1 fruit fly cellular context compared by ENCODE assay signal in genomic region chrX:5524240-5524881, dm6.
TF ChIP-seq lines count a peak whose summit lies in the region.

No protein-coding gene starts in this region.

TF ChIP-seq in whole organism, embryonic, 481 proteins besides CTCF, POLR2A, EP300 and RAD21 (continued from another document and continues in another):
- peak; percentile 14 for TF ChIP-seq HHEX (GFP tag; optimal IDR thresholded peaks at IDR 0.05; lab: Kevin White, UChicago)
- no peak for TF ChIP-seq CG16779 (GFP tag; IDR thresholded peaks at IDR 0.05; lab: Robert Waterston, UW)
- no peak for TF ChIP-seq sim (GFP tag; IDR thresholded peaks at IDR 0.05; lab: Robert Waterston, UW)
- TF ChIP-seq Eip74EF (GFP tag; optimal IDR thresholded peaks at IDR 0.05; lab: Kevin White, UChicago): peak in 1 of 2 experiments; percentile 59
- TF ChIP-seq Lhr (GFP tag; optimal IDR thresholded peaks at IDR 0.05; lab: Kevin White, UChicago): peak; percentile 10
- TF ChIP-seq Hr51 (GFP tag; optimal IDR thresholded peaks at IDR 0.05; lab: Kevin White, UChicago): no peak
- TF ChIP-seq CG9876 (GFP tag; optimal IDR thresholded peaks at IDR 0.05; lab: Kevin White, UChicago): peak; percentile 26
- TF ChIP-seq Bdp1 (GFP tag; optimal IDR thresholded peaks at IDR 0.05; lab: Kevin White, UChicago): peak; percentile 100
- no peak for TF ChIP-seq CG7271 (tag; optimal IDR thresholded peaks at IDR 0.05; lab: Kevin White, UChicago)
- peak; percentile 70 for TF ChIP-seq Med (GFP tag; lab: Kevin White, UChicago)
- TF ChIP-seq CG10543 (GFP tag; optimal IDR thresholded peaks at IDR 0.05; lab: Kevin White, UChicago): no peak
- no peak; the same call in 1 of the 2 replicates for TF ChIP-seq sisA (GFP tag; IDR thresholded peaks at IDR 0.05; lab: Robert Waterston, UW)
- no peak for TF ChIP-seq ATbp (GFP tag; optimal IDR thresholded peaks at IDR 0.05; lab: Kevin White, UChicago)
- no peak for TF ChIP-seq Bteb2 (GFP tag; optimal IDR thresholded peaks at IDR 0.05; lab: Kevin White, UChicago)
- TF ChIP-seq gcm2 (GFP tag; optimal IDR thresholded peaks at IDR 0.05; lab: Kevin White, UChicago): no peak
- no peak for TF ChIP-seq luna (GFP tag; optimal IDR thresholded peaks at IDR 0.05; lab: Kevin White, UChicago)
- no peak for TF ChIP-seq Dip3 (GFP tag; optimal IDR thresholded peaks at IDR 0.05; lab: Kevin White, UChicago)
- no peak for TF ChIP-seq CG8765 (GFP tag; IDR thresholded peaks at IDR 0.05; lab: Robert Waterston, UW)
- peak; percentile 82 for TF ChIP-seq Myb (GFP tag; optimal IDR thresholded peaks at IDR 0.05; lab: Kevin White, UChicago)
- TF ChIP-seq CG12071 (GFP tag; optimal IDR thresholded peaks at IDR 0.05; lab: Kevin White, UChicago): no peak
- no peak for TF ChIP-seq Poxn (GFP tag; IDR thresholded peaks at IDR 0.05; lab: Robert Waterston, UW)
- TF ChIP-seq chinmo (GFP tag; IDR thresholded peaks at IDR 0.05; lab: Robert Waterston, UW; ENCODE audit: partially characterized antibody): peak; percentile 92; the same call in 2 of the 4 replicates
- TF ChIP-seq CG42726 (GFP tag; IDR thresholded peaks at IDR 0.05; lab: Robert Waterston, UW; ENCODE audit: partially characterized antibody): peak; percentile 88
- TF ChIP-seq her (GFP tag; optimal IDR thresholded peaks at IDR 0.05; lab: Kevin White, UChicago): no peak
- TF ChIP-seq salm (tag; optimal IDR thresholded peaks at IDR 0.05; lab: Kevin White, UChicago): peak; percentile 48
- TF ChIP-seq CG15479 (GFP tag; optimal IDR thresholded peaks at IDR 0.05; lab: Kevin White, UChicago): no peak
- TF ChIP-seq lab (GFP tag; optimal IDR thresholded peaks at IDR 0.05; lab: Kevin White, UChicago): peak; percentile 3
- TF ChIP-seq phol (tag; optimal IDR thresholded peaks at IDR 0.05; lab: Kevin White, UChicago): no peak
- TF ChIP-seq ash1 (GFP tag; optimal IDR thresholded peaks at IDR 0.05; lab: Kevin White, UChicago): no peak
- peak; percentile 42; the same call in 1 of the 2 replicates for TF ChIP-seq slbo (GFP tag; IDR thresholded peaks at IDR 0.05; lab: Robert Waterston, UW)
- TF ChIP-seq nau (GFP tag; optimal IDR thresholded peaks at IDR 0.05; lab: Kevin White, UChicago): no peak
- TF ChIP-seq nerfin-1 (tag; optimal IDR thresholded peaks at IDR 0.05; lab: Kevin White, UChicago): no peak
- no peak for TF ChIP-seq Tbp (GFP tag; optimal IDR thresholded peaks at IDR 0.05; lab: Kevin White, UChicago)
- TF ChIP-seq unc-4 (GFP tag; IDR thresholded peaks at IDR 0.05; lab: Robert Waterston, UW; ENCODE audit: partially characterized antibody): peak; percentile 58
- TF ChIP-seq CG13624 (GFP tag; optimal IDR thresholded peaks at IDR 0.05; lab: Kevin White, UChicago): no peak
- TF ChIP-seq CG1529 (GFP tag; optimal IDR thresholded peaks at IDR 0.05; lab: Kevin White, UChicago): no peak
- no peak for TF ChIP-seq chif (GFP tag; optimal IDR thresholded peaks at IDR 0.05; lab: Kevin White, UChicago)
- TF ChIP-seq Lim3 (GFP tag; IDR thresholded peaks at IDR 0.05; lab: Robert Waterston, UW): no peak
- no peak for TF ChIP-seq CG13296 (GFP tag; optimal IDR thresholded peaks at IDR 0.05; lab: Kevin White, UChicago)
- no peak for TF ChIP-seq CG7786 (GFP tag; optimal IDR thresholded peaks at IDR 0.05; lab: Kevin White, UChicago)
- no peak for TF ChIP-seq cg (GFP tag; optimal IDR thresholded peaks at IDR 0.05; lab: Kevin White, UChicago)
- no peak for TF ChIP-seq gt (GFP tag; IDR thresholded peaks at IDR 0.05; lab: Robert Waterston, UW)
- no peak for TF ChIP-seq pb (GFP tag; optimal IDR thresholded peaks at IDR 0.05; lab: Kevin White, UChicago)
- no peak for TF ChIP-seq CG33557 (GFP tag; optimal IDR thresholded peaks at IDR 0.05; lab: Kevin White, UChicago)
- TF ChIP-seq CG16863 (GFP tag; optimal IDR thresholded peaks at IDR 0.05; lab: Kevin White, UChicago): no peak
- peak; percentile 15 for TF ChIP-seq Xbp1 (GFP tag; optimal IDR thresholded peaks at IDR 0.05; lab: Kevin White, UChicago)
- TF ChIP-seq CG30020 (tag; optimal IDR thresholded peaks at IDR 0.05; lab: Kevin White, UChicago): no peak
- peak; percentile 44 for TF ChIP-seq CG3847 (GFP tag; IDR thresholded peaks at IDR 0.05; lab: Robert Waterston, UW)
- no peak for TF ChIP-seq slou (GFP tag; optimal IDR thresholded peaks at IDR 0.05; lab: Kevin White, UChicago)
- peak; percentile 43 for TF ChIP-seq dmrt99B (tag; optimal IDR thresholded peaks at IDR 0.05; lab: Kevin White, UChicago)
- TF ChIP-seq hb (GFP tag; IDR thresholded peaks at IDR 0.05; lab: Robert Waterston, UW; ENCODE audit: partially characterized antibody): peak; percentile 85
- TF ChIP-seq tna (GFP tag; IDR thresholded peaks at IDR 0.05; lab: Robert Waterston, UW; ENCODE audit: partially characterized antibody): peak; percentile 92
- TF ChIP-seq CG15269 (tag; optimal IDR thresholded peaks at IDR 0.05; lab: Kevin White, UChicago): peak; percentile 23
- TF ChIP-seq repo (GFP tag; optimal IDR thresholded peaks at IDR 0.05; lab: Kevin White, UChicago): no peak
- 0 out of 3 replicates have a peak, but pooled peaks have one; percentile 4 for TF ChIP-seq otp (GFP tag; IDR thresholded peaks at IDR 0.05; lab: Robert Waterston, UW)
- TF ChIP-seq Awh (GFP tag; IDR thresholded peaks at IDR 0.05; lab: Robert Waterston, UW): peak; percentile 20; the same call in 1 of the 2 replicates
- no peak for TF ChIP-seq CG6254 (GFP tag; optimal IDR thresholded peaks at IDR 0.05; lab: Kevin White, UChicago)
- TF ChIP-seq pros (GFP tag; optimal IDR thresholded peaks at IDR 0.05; lab: Kevin White, UChicago): peak; percentile 87
- peak; percentile 88 for TF ChIP-seq mirr (GFP tag; optimal IDR thresholded peaks at IDR 0.05; lab: Kevin White, UChicago)
- peak; percentile 8 for TF ChIP-seq nom (GFP tag; optimal IDR thresholded peaks at IDR 0.05; lab: Kevin White, UChicago)
- TF ChIP-seq hkb (optimal IDR thresholded peaks at IDR 0.05; lab: Kevin White, UChicago): peak; percentile 2
- peak; percentile 40; the same call in 1 of the 2 replicates for TF ChIP-seq hkb (GFP tag; IDR thresholded peaks at IDR 0.05; lab: Robert Waterston, UW)
- TF ChIP-seq CG18476 (GFP tag; optimal IDR thresholded peaks at IDR 0.05; lab: Kevin White, UChicago): peak; percentile 10
- no peak for TF ChIP-seq scrt (GFP tag; optimal IDR thresholded peaks at IDR 0.05; lab: Kevin White, UChicago)
- peak; percentile 98 for TF ChIP-seq CG34376 (GFP tag; optimal IDR thresholded peaks at IDR 0.05; lab: Kevin White, UChicago)
- no peak for TF ChIP-seq cad (GFP tag; optimal IDR thresholded peaks at IDR 0.05; lab: Kevin White, UChicago)
- TF ChIP-seq Oaz (GFP tag; IDR thresholded peaks at IDR 0.05; lab: Robert Waterston, UW): no peak
- TF ChIP-seq CG7963 (GFP tag; IDR thresholded peaks at IDR 0.05; lab: Robert Waterston, UW; ENCODE audit: partially characterized antibody): peak; percentile 79
- TF ChIP-seq bcd (GFP tag; optimal IDR thresholded peaks at IDR 0.05; lab: Kevin White, UChicago): no peak
- TF ChIP-seq CG15696 (tag; optimal IDR thresholded peaks at IDR 0.05; lab: Kevin White, UChicago): no peak
- no peak for TF ChIP-seq peb (GFP tag; IDR thresholded peaks at IDR 0.05; lab: Robert Waterston, UW)
- peak; percentile 6 for TF ChIP-seq CG17359 (tag; optimal IDR thresholded peaks at IDR 0.05; lab: Kevin White, UChicago)
- no peak for TF ChIP-seq CG16815 (GFP tag; optimal IDR thresholded peaks at IDR 0.05; lab: Kevin White, UChicago)
- TF ChIP-seq jing (GFP tag; optimal IDR thresholded peaks at IDR 0.05; lab: Kevin White, UChicago): no peak
- peak; percentile 92 for TF ChIP-seq mld (GFP tag; IDR thresholded peaks at IDR 0.05; lab: Robert Waterston, UW; ENCODE audit: partially characterized antibody)
- TF ChIP-seq CG14860 (GFP tag; IDR thresholded peaks at IDR 0.05; lab: Robert Waterston, UW; ENCODE audit: partially characterized antibody): peak; percentile 85
- TF ChIP-seq bowl (GFP tag; IDR thresholded peaks at IDR 0.05; lab: Robert Waterston, UW): 0 out of 2 replicates have a peak, but pooled peaks have one; percentile 25
- TF ChIP-seq sqz (GFP tag; optimal IDR thresholded peaks at IDR 0.05; lab: Kevin White, UChicago): peak; percentile 16
- TF ChIP-seq CG9215 (GFP tag; IDR thresholded peaks at IDR 0.05; lab: Robert Waterston, UW): 0 out of 2 replicates have a peak, but pooled peaks have one; percentile 22
- no peak for TF ChIP-seq twi (tag; optimal IDR thresholded peaks at IDR 0.05; lab: Kevin White, UChicago)
- TF ChIP-seq CG12391 (tag; optimal IDR thresholded peaks at IDR 0.05; lab: Kevin White, UChicago): no peak
- peak; percentile 64 for TF ChIP-seq sd (tag; optimal IDR thresholded peaks at IDR 0.05; lab: Kevin White, UChicago)
- peak; percentile 53 for TF ChIP-seq ERR (GFP tag; optimal IDR thresholded peaks at IDR 0.05; lab: Kevin White, UChicago)
- TF ChIP-seq vnd (GFP tag; IDR thresholded peaks at IDR 0.05; lab: Robert Waterston, UW; ENCODE audit: partially characterized antibody): peak; percentile 83
- TF ChIP-seq Bgb (GFP tag; IDR thresholded peaks at IDR 0.05; lab: Robert Waterston, UW; ENCODE audit: partially characterized antibody): peak; percentile 95
- no peak for TF ChIP-seq CG17912 (GFP tag; optimal IDR thresholded peaks at IDR 0.05; lab: Kevin White, UChicago)
- no peak for TF ChIP-seq ttk (GFP tag; IDR thresholded peaks at IDR 0.05; lab: Robert Waterston, UW)
- TF ChIP-seq Gug (GFP tag; IDR thresholded peaks at IDR 0.05; lab: Robert Waterston, UW): peak; percentile 3; the same call in 1 of the 4 replicates
- peak; percentile 55 for TF ChIP-seq Rfx (GFP tag; IDR thresholded peaks at IDR 0.05; lab: Robert Waterston, UW)
- peak; percentile 32 for TF ChIP-seq CG2678 (tag; optimal IDR thresholded peaks at IDR 0.05; lab: Kevin White, UChicago)
- no peak for TF ChIP-seq Sry-β (GFP tag; optimal IDR thresholded peaks at IDR 0.05; lab: Kevin White, UChicago)
- peak; percentile 70 for TF ChIP-seq CG12769 (tag; optimal IDR thresholded peaks at IDR 0.05; lab: Kevin White, UChicago)
- no peak for TF ChIP-seq CG17186 (GFP tag; optimal IDR thresholded peaks at IDR 0.05; lab: Kevin White, UChicago)
- TF ChIP-seq CG9437 (GFP tag; optimal IDR thresholded peaks at IDR 0.05; lab: Kevin White, UChicago): no peak
- TF ChIP-seq klu (GFP tag; IDR thresholded peaks at IDR 0.05; lab: Robert Waterston, UW): no peak
- no peak for TF ChIP-seq bab2 (GFP tag; optimal IDR thresholded peaks at IDR 0.05; lab: Kevin White, UChicago)
- TF ChIP-seq CG4730 (GFP tag; IDR thresholded peaks at IDR 0.05; lab: Robert Waterston, UW): no peak
- no peak for TF ChIP-seq CG12219 (GFP tag; optimal IDR thresholded peaks at IDR 0.05; lab: Kevin White, UChicago)
- TF ChIP-seq prd (optimal IDR thresholded peaks at IDR 0.05; lab: Kevin White, UChicago): no peak
- TF ChIP-seq prd (GFP tag; IDR thresholded peaks at IDR 0.05; lab: Robert Waterston, UW): no peak
- no peak for TF ChIP-seq CG31441 (GFP tag; IDR thresholded peaks at IDR 0.05; lab: Robert Waterston, UW)
- TF ChIP-seq al (GFP tag; IDR thresholded peaks at IDR 0.05; lab: Robert Waterston, UW): no peak
- TF ChIP-seq Doc2 (GFP tag; IDR thresholded peaks at IDR 0.05; lab: Robert Waterston, UW): no peak
- TF ChIP-seq Dll (GFP tag; IDR thresholded peaks at IDR 0.05; lab: Robert Waterston, UW; ENCODE audit: partially characterized antibody): peak; percentile 64; the same call in 3 of the 4 replicates
- no peak for TF ChIP-seq CG31224 (GFP tag; IDR thresholded peaks at IDR 0.05; lab: Robert Waterston, UW)
- peak; percentile 44 for TF ChIP-seq CG9932 (GFP tag; IDR thresholded peaks at IDR 0.05; lab: Robert Waterston, UW)
- TF ChIP-seq Stat92E (GFP tag; optimal IDR thresholded peaks at IDR 0.05; lab: Kevin White, UChicago): peak in 1 of 3 experiments; percentile 58
- TF ChIP-seq CG14441 (GFP tag; IDR thresholded peaks at IDR 0.05; lab: Robert Waterston, UW): no peak
- TF ChIP-seq Jarid2 (GFP tag; optimal IDR thresholded peaks at IDR 0.05; lab: Kevin White, UChicago): no peak
- TF ChIP-seq zf30C (GFP tag; optimal IDR thresholded peaks at IDR 0.05; lab: Kevin White, UChicago): no peak
- TF ChIP-seq kni (GFP tag; optimal IDR thresholded peaks at IDR 0.05; lab: Kevin White, UChicago): peak; percentile 51
- TF ChIP-seq ac (GFP tag; optimal IDR thresholded peaks at IDR 0.05; lab: Kevin White, UChicago): no peak
- TF ChIP-seq en (GFP tag; optimal IDR thresholded peaks at IDR 0.05; lab: Kevin White, UChicago): no peak
- TF ChIP-seq kay (GFP tag; optimal IDR thresholded peaks at IDR 0.05; lab: Kevin White, UChicago): peak; percentile 7
- TF ChIP-seq NFAT (GFP tag; IDR thresholded peaks at IDR 0.05; lab: Robert Waterston, UW): no peak
- no peak for TF ChIP-seq Six4 (GFP tag; optimal IDR thresholded peaks at IDR 0.05; lab: Kevin White, UChicago)
- TF ChIP-seq CG7745 (tag; optimal IDR thresholded peaks at IDR 0.05; lab: Kevin White, UChicago): no peak
- peak; percentile 55; the same call in 1 of the 2 replicates for TF ChIP-seq inv (GFP tag; IDR thresholded peaks at IDR 0.05; lab: Robert Waterston, UW; ENCODE audit: partially characterized antibody)
- no peak for TF ChIP-seq Ets97D (GFP tag; optimal IDR thresholded peaks at IDR 0.05; lab: Kevin White, UChicago)
- TF ChIP-seq HLH54F (GFP tag; optimal IDR thresholded peaks at IDR 0.05; lab: Kevin White, UChicago): no peak
- peak; percentile 19 for TF ChIP-seq yki (optimal IDR thresholded peaks at IDR 0.05; lab: Kevin White, UChicago)
- TF ChIP-seq Dbx (GFP tag; IDR thresholded peaks at IDR 0.05; lab: Robert Waterston, UW): peak; percentile 13; the same call in 1 of the 3 replicates
- peak; percentile 81 for TF ChIP-seq knrl (GFP tag; IDR thresholded peaks at IDR 0.05; lab: Robert Waterston, UW; ENCODE audit: partially characterized antibody)
- TF ChIP-seq CG8478 (optimal IDR thresholded peaks at IDR 0.05; lab: Kevin White, UChicago): peak; percentile 70
- peak; percentile 23 for TF ChIP-seq pita (GFP tag; optimal IDR thresholded peaks at IDR 0.05; lab: Kevin White, UChicago)
- peak; percentile 34 for TF ChIP-seq sens (GFP tag; lab: Kevin White, UChicago)
- TF ChIP-seq eyg (GFP tag; optimal IDR thresholded peaks at IDR 0.05; lab: Kevin White, UChicago): no peak
- no peak for TF ChIP-seq gro (GFP tag; optimal IDR thresholded peaks at IDR 0.05; lab: Kevin White, UChicago)
- no peak for TF ChIP-seq Ssrp (tag; optimal IDR thresholded peaks at IDR 0.05; lab: Kevin White, UChicago)
- TF ChIP-seq CG2889 (GFP tag; IDR thresholded peaks at IDR 0.05; lab: Robert Waterston, UW): no peak
- peak; percentile 39 for TF ChIP-seq HmgZ (tag; optimal IDR thresholded peaks at IDR 0.05; lab: Kevin White, UChicago)
- TF ChIP-seq Ptx1 (GFP tag; IDR thresholded peaks at IDR 0.05; lab: Robert Waterston, UW): no peak
- no peak for TF ChIP-seq CG8388 (GFP tag; optimal IDR thresholded peaks at IDR 0.05; lab: Kevin White, UChicago)
- no peak for TF ChIP-seq CG34422 (GFP tag; IDR thresholded peaks at IDR 0.05; lab: Robert Waterston, UW)
